Worm (Caenorhabditis elegans): ENCODE measurements around the gene srh-271.

DNA sequence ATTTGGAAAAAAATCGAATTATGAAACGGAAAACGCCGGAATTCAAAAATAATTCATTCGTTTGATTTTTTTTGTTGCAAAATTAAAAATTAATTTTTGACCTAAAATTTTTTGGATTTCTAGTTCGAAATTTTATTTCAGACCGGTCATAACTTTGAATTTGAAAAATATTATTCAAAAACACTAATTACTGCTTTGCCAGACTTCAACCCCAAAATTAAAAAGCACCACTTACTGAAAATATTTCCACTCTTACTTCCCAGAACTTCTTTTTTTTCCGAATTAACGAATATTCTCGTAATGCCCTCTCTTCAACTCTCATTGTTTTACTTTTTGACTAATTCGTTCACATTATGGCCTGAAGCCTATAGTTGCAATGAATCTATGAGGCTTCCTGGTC is 44.2 kb downstream of the srh-271 start, which contains the start of gene srt-4:
- TF ChIP-seq sea-2 (GFP tag; IDR thresholded peaks at IDR 0.05) (no peak), F37B4.10 (GFP tag; IDR thresholded peaks at IDR 0.05) (no peak), nhr-80 (tag; optimal IDR thresholded peaks at IDR 0.05) (no peak), pbrm-1 (GFP tag; IDR thresholded peaks at IDR 0.05) (no peak), madf-10 (tag; optimal IDR thresholded peaks at IDR 0.05) (no peak), ztf-3 (GFP tag; optimal IDR thresholded peaks at IDR 0.05) (no peak), F55B11.4 (tag; optimal IDR thresholded peaks at IDR 0.05; ENCODE audit: borderline replicate concordance, insufficient read depth) (no peak), attf-3 (GFP tag; conservative IDR thresholded peaks at IDR 0.05) (no peak), ccch-3 (GFP tag; optimal IDR thresholded peaks at IDR 0.05) (no peak)
